Worm (Caenorhabditis elegans) whole organism, L1 larva: Measurements from ENCODE around the gene K07E3.4.

Experiments
- aha-1 ChIP-seq: fragments of 150-350 bp; optimal IDR thresholded peaks from 2 replicates; lab custom pipeline; 2014; ENCODE audit warnings: missing biosample characterization, missing genetic modification characterization
- lin-15B ChIP-seq: fragments of 150-350 bp; sonication (generic microtip); optimal IDR thresholded peaks from 3 replicates; lab custom pipeline; 2014; ENCODE audit warnings: missing biosample characterization, missing genetic modification characterization
- nhr-12 ChIP-seq: sonication (generic microtip); optimal IDR thresholded peaks from 2 replicates; lab custom pipeline; 2017; ENCODE audit warnings: missing biosample characterization, missing genetic modification characterization
- nhr-237 ChIP-seq: fragments of 150-350 bp; optimal IDR thresholded peaks from 2 replicates; lab custom pipeline; 2014; ENCODE audit warnings: missing biosample characterization, missing genetic modification characterization
- nhr-76 ChIP-seq: sonication (generic microtip); optimal IDR thresholded peaks from 2 replicates; lab custom pipeline; 2017; ENCODE audit warnings: missing biosample characterization, missing genetic modification characterization
- pag-3 ChIP-seq: sonication (generic microtip); optimal IDR thresholded peaks from 2 replicates; lab custom pipeline; 2017; ENCODE audit warnings: missing genetic modification characterization, mild to moderate bottlenecking, missing compliant biosample characterization, antibody characterized with exemption, borderline replicate concordance; ENCODE audit not compliant: insufficient read depth
- snpc-4 ChIP-seq: fragments of 150-350 bp; optimal IDR thresholded peaks from 2 replicates; lab custom pipeline; 2014; ENCODE audit warnings: missing biosample characterization, missing genetic modification characterization
- sox-4 ChIP-seq: sonication (generic microtip); optimal IDR thresholded peaks from 2 replicates; lab custom pipeline; 2016; ENCODE audit warnings: missing genetic modification characterization, missing compliant biosample characterization
- sptf-1 ChIP-seq: fragments of 150-350 bp; optimal IDR thresholded peaks from 2 replicates; lab custom pipeline; 2014; ENCODE audit warnings: missing biosample characterization, missing genetic modification characterization
- sup-37 ChIP-seq: fragments of 200-800 bp; sonication (Bioruptor generic); optimal IDR thresholded peaks from 2 replicates; lab custom pipeline; 2018; ENCODE audit warnings: mild to moderate bottlenecking, missing genetic modification characterization, missing compliant biosample characterization

ce11 chrX:8078899-8079298 lies 4.9 kb downstream of the K07E3.4 start:
- TF ChIP-seq sptf-1 = no peak
- TF ChIP-seq aha-1 (tag; lab: Kevin White, UChicago) = no peak
- no peak for TF ChIP-seq nhr-237
- no peak for TF ChIP-seq sox-4 (tag; lab: Kevin White, UChicago)
- TF ChIP-seq snpc-4 = no peak
- TF ChIP-seq sup-37 (GFP tag; lab: Kevin White, UChicago) = no peak
- no peak for TF ChIP-seq lin-15B (tag; lab: Kevin White, UChicago)
- no peak for TF ChIP-seq nhr-76 (tag; lab: Kevin White, UChicago)
- TF ChIP-seq nhr-12 (tag; lab: Kevin White, UChicago) = no peak
- TF ChIP-seq pag-3 (tag; lab: Kevin White, UChicago) = no peak
